Fruit fly (Drosophila melanogaster) whole organism, embryonic: Measurements from ENCODE around the gene CG12640.

Experiments
- Abd-B ChIP-seq: fragments of 200-800 bp; sonication (Bioruptor generic); optimal IDR thresholded peaks from 2 replicates; lab custom pipeline; 2018; ENCODE audit warnings: missing biosample characterization, mild to moderate bottlenecking, missing genetic modification characterization, moderate library complexity
- BEAF-32 ChIP-seq: fragments of 200-800 bp; sonication (Bioruptor generic); optimal IDR thresholded peaks from 3 replicates; lab custom pipeline; 2017; ENCODE audit warnings: missing biosample characterization, missing genetic modification characterization, mild to moderate bottlenecking, moderate library complexity, missing genetic modification reagents
- Bgb ChIP-seq: fragments of 200-800 bp; sonication (Bioruptor generic); IDR thresholded peaks from 2 replicates; pipeline ENCODE4 v1.3.6; 2022; ENCODE audit warnings: missing biosample characterization, missing genetic modification characterization; ENCODE audit not compliant: partially characterized antibody
- CG10654 ChIP-seq: fragments of 200-800 bp; sonication (Bioruptor generic); optimal IDR thresholded peaks from 2 replicates; lab custom pipeline; 2016; ENCODE audit warnings: missing biosample characterization, missing genetic modification characterization
- CG11504 ChIP-seq: fragments of 200-800 bp; sonication (Bioruptor generic); optimal IDR thresholded peaks from 3 replicates; lab custom pipeline; 2019; ENCODE audit warnings: missing biosample characterization, mild to moderate bottlenecking, missing genetic modification characterization, moderate library complexity
- CG12155 ChIP-seq: fragments of 200-800 bp; sonication (Bioruptor generic); optimal IDR thresholded peaks from 3 replicates; lab custom pipeline; 2016; ENCODE audit warnings: missing biosample characterization, missing genetic modification characterization
- CG12236 ChIP-seq: fragments of 200-800 bp; sonication (Bioruptor generic); optimal IDR thresholded peaks from 2 replicates; lab custom pipeline; 2016; ENCODE audit warnings: missing biosample characterization, missing genetic modification characterization
- CG12659 ChIP-seq: fragments of 200-800 bp; sonication (Bioruptor generic); optimal IDR thresholded peaks from 3 replicates; lab custom pipeline; 2017; ENCODE audit warnings: mild to moderate bottlenecking, missing biosample characterization, missing genetic modification reagents, missing genetic modification characterization
- CG12769 ChIP-seq: fragments of 200-800 bp; sonication (Bioruptor generic); optimal IDR thresholded peaks from 2 replicates; lab custom pipeline; 2019; ENCODE audit warnings: missing biosample characterization, mild to moderate bottlenecking, missing genetic modification characterization, moderate library complexity
- CG14441 ChIP-seq: fragments of 200-800 bp; sonication (Bioruptor generic); IDR thresholded peaks from 2 replicates; pipeline ENCODE4 v1.3.6; 2022; ENCODE audit warnings: missing biosample characterization, missing genetic modification characterization
- CG14860 ChIP-seq: fragments of 200-800 bp; sonication (Bioruptor generic); IDR thresholded peaks from 3 replicates; pipeline ENCODE4 v1.3.6; 2022; ENCODE audit warnings: missing biosample characterization, missing genetic modification characterization; ENCODE audit not compliant: partially characterized antibody
- CG15514 ChIP-seq: fragments of 200-800 bp; sonication (Bioruptor generic); optimal IDR thresholded peaks from 3 replicates; lab custom pipeline; 2017; ENCODE audit warnings: missing biosample characterization, missing genetic modification characterization, mild to moderate bottlenecking, moderate library complexity, missing genetic modification reagents
- CG17186 ChIP-seq: fragments of 200-800 bp; sonication (Bioruptor generic); optimal IDR thresholded peaks from 3 replicates; lab custom pipeline; 2017; ENCODE audit warnings: missing biosample characterization, missing genetic modification reagents, missing genetic modification characterization
- CG17385 ChIP-seq: fragments of 200-800 bp; sonication (Bioruptor generic); optimal IDR thresholded peaks from 3 replicates; lab custom pipeline; 2018; ENCODE audit warnings: missing biosample characterization, mild to moderate bottlenecking, missing genetic modification characterization
- CG2199 ChIP-seq: fragments of 200-800 bp; sonication (Bioruptor generic); IDR thresholded peaks from 3 replicates; pipeline ENCODE4 v1.3.6; 2022; ENCODE audit warnings: missing biosample characterization, missing genetic modification characterization
- CG2712 ChIP-seq: fragments of 200-800 bp; optimal IDR thresholded peaks from 3 replicates; lab custom pipeline; 2019; ENCODE audit warnings: missing biosample characterization, mild to moderate bottlenecking, missing genetic modification characterization, moderate library complexity
- CG30403 ChIP-seq: fragments of 200-800 bp; sonication (Bioruptor generic); optimal IDR thresholded peaks from 3 replicates; lab custom pipeline; 2016; ENCODE audit warnings: missing biosample characterization, missing genetic modification characterization
- CG32767 ChIP-seq: fragments of 200-800 bp; sonication (Bioruptor generic); IDR thresholded peaks from 2 replicates; pipeline ENCODE4 v1.3.6; 2022; ENCODE audit warnings: missing biosample characterization, missing genetic modification characterization
- CG3726 ChIP-seq: fragments of 200-800 bp; sonication (Bioruptor generic); IDR thresholded peaks from 3 replicates; pipeline ENCODE4, ENCODE4 v1.3.6; 2022; ENCODE audit warnings: missing biosample characterization, missing genetic modification characterization
- CG6654 ChIP-seq: fragments of 200-800 bp; sonication (Bioruptor generic); optimal IDR thresholded peaks from 2 replicates; lab custom pipeline; 2017; ENCODE audit warnings: missing biosample characterization, mild to moderate bottlenecking, missing genetic modification characterization
- CG7372 ChIP-seq: fragments of 200-800 bp; sonication (Bioruptor generic); IDR thresholded peaks from 2 replicates; pipeline ENCODE4 v1.3.6; 2022; ENCODE audit warnings: missing biosample characterization, missing genetic modification characterization
- CG8359 ChIP-seq: fragments of 200-800 bp; sonication (Bioruptor generic); optimal IDR thresholded peaks from 2 replicates; lab custom pipeline; 2017; ENCODE audit warnings: missing biosample characterization, mild to moderate bottlenecking, missing genetic modification characterization, borderline replicate concordance
- Camta ChIP-seq: fragments of 200-800 bp; sonication (Bioruptor generic); optimal IDR thresholded peaks from 2 replicates; lab custom pipeline; 2016; ENCODE audit warnings: missing biosample characterization, missing genetic modification characterization
- CoRest ChIP-seq: fragments of 200-800 bp; sonication (Bioruptor generic); optimal IDR thresholded peaks from 3 replicates; lab custom pipeline; 2018; ENCODE audit warnings: missing biosample characterization, mild to moderate bottlenecking, missing genetic modification characterization, moderate library complexity
- Dll ChIP-seq: fragments of 200-800 bp; sonication (Bioruptor generic); IDR thresholded peaks from 4 replicates; pipeline ENCODE4 v1.3.6; 2022; ENCODE audit warnings: missing biosample characterization, missing genetic modification characterization; ENCODE audit not compliant: partially characterized antibody
- Ets65A ChIP-seq: fragments of 200-800 bp; sonication (Bioruptor generic); peaks from one replicate; lab custom pipeline; 2016; ENCODE audit warnings: missing biosample characterization, missing genetic modification characterization
- Ets97D ChIP-seq: fragments of 200-800 bp; sonication (Bioruptor generic); optimal IDR thresholded peaks from 3 replicates; lab custom pipeline; 2016; ENCODE audit warnings: missing biosample characterization, missing genetic modification characterization
- Fer1 ChIP-seq: fragments of 200-800 bp; sonication (Bioruptor generic); optimal IDR thresholded peaks from 2 replicates; lab custom pipeline; 2017; ENCODE audit warnings: missing biosample characterization, mild to moderate bottlenecking, missing genetic modification characterization
- MTF-1 ChIP-seq: fragments of 200-800 bp; sonication (Bioruptor generic); optimal IDR thresholded peaks from 2 replicates; lab custom pipeline; 2018; ENCODE audit warnings: missing biosample characterization, mild to moderate bottlenecking, missing genetic modification characterization, borderline replicate concordance
- Ravus ChIP-seq: fragments of 200-800 bp; sonication (Bioruptor generic); IDR thresholded peaks from 2 replicates; pipeline ENCODE4 v1.3.6; 2022; ENCODE audit warnings: missing biosample characterization, missing genetic modification characterization
- al ChIP-seq: fragments of 200-800 bp; sonication (Bioruptor generic); IDR thresholded peaks from 2 replicates; pipeline ENCODE4 v1.3.6; 2022; ENCODE audit warnings: missing biosample characterization, missing genetic modification characterization
- amos ChIP-seq: fragments of 200-800 bp; sonication (Bioruptor generic); IDR thresholded peaks from 2 replicates; pipeline ENCODE4 v1.3.6; 2022; ENCODE audit warnings: missing biosample characterization, missing genetic modification characterization; ENCODE audit not compliant: partially characterized antibody
- bcd ChIP-seq: fragments of 200-800 bp; sonication (Bioruptor generic); optimal IDR thresholded peaks from 2 replicates; lab custom pipeline; 2017; ENCODE audit warnings: missing biosample characterization, mild to moderate bottlenecking, missing genetic modification characterization
- esg ChIP-seq: fragments of 200-800 bp; sonication (Bioruptor generic); conservative IDR thresholded peaks from 2 replicates; pipeline ENCODE4 v1.3.6; 2022; ENCODE audit warnings: missing biosample characterization, missing genetic modification characterization
- hbn ChIP-seq: fragments of 200-800 bp; sonication (Bioruptor generic); IDR thresholded peaks from 2 replicates; pipeline ENCODE4 v1.3.6; 2022; ENCODE audit warnings: missing biosample characterization, missing genetic modification characterization; ENCODE audit not compliant: partially characterized antibody
- hth ChIP-seq: fragments of >200 bp; optimal IDR thresholded peaks from 2 replicates; lab custom pipeline; 2017; ENCODE audit warnings: inconsistent platforms
- lilli ChIP-seq: fragments of 200-800 bp; sonication (Bioruptor generic); optimal IDR thresholded peaks from 3 replicates; lab custom pipeline; 2016; ENCODE audit warnings: missing biosample characterization, missing genetic modification characterization
- lola ChIP-seq, 3 experiments: fragments of >200 bp in 2 of 3; fragments of 200-800 bp in 1 of 3; sonication (Bioruptor generic) in 1 of 3; optimal IDR thresholded peaks; 2 replicates each; lab custom pipeline; 2017 to 2019; ENCODE audit warnings: missing biosample characterization in 3 of 3, missing genetic modification characterization in 3 of 3, mild to moderate bottlenecking in 1 of 3, moderate library complexity in 1 of 3
- pan ChIP-seq, 4 experiments: fragments of >200 bp in 3 of 4; fragments of 200-800 bp in 1 of 4; sonication (Bioruptor generic) in 1 of 4; optimal IDR thresholded peaks in 3 of 4; IDR thresholded peaks in 1 of 4; 2 replicates each; pipeline versions ENCODE4 v1.3.6 to Lab custom; 2017 to 2022; ENCODE audit warnings: missing biosample characterization in 2 of 4, missing genetic modification characterization in 2 of 4, mixed read lengths in 1 of 4
- sens-2 ChIP-seq: fragments of 200-800 bp; sonication (Bioruptor generic); IDR thresholded peaks from 2 replicates; pipeline ENCODE4 v1.3.6; 2022; ENCODE audit warnings: missing biosample characterization, missing genetic modification characterization
- slp2 ChIP-seq: fragments of 200-800 bp; sonication (Bioruptor generic); optimal IDR thresholded peaks from 2 replicates; lab custom pipeline; 2016; ENCODE audit warnings: missing biosample characterization, missing genetic modification characterization
- stc ChIP-seq: fragments of 200-800 bp; sonication (Bioruptor generic); IDR thresholded peaks from 2 replicates; pipeline ENCODE4 v1.3.6; 2022; ENCODE audit warnings: missing biosample characterization, missing genetic modification characterization
- tap ChIP-seq: fragments of 200-800 bp; optimal IDR thresholded peaks from 3 replicates; lab custom pipeline; 2019; ENCODE audit warnings: missing biosample characterization, mild to moderate bottlenecking, missing genetic modification characterization, moderate library complexity
- twi ChIP-seq: fragments of 200-800 bp; optimal IDR thresholded peaks from 2 replicates; lab custom pipeline; 2019; ENCODE audit warnings: missing biosample characterization, mild to moderate bottlenecking, missing genetic modification characterization, moderate library complexity
- unc-4 ChIP-seq: fragments of 200-800 bp; sonication (Bioruptor generic); IDR thresholded peaks from 2 replicates; pipeline ENCODE4 v1.3.6; 2022; ENCODE audit warnings: missing biosample characterization, missing genetic modification characterization; ENCODE audit not compliant: partially characterized antibody
- wor ChIP-seq: fragments of 200-800 bp; sonication (Bioruptor generic); IDR thresholded peaks from 2 replicates; pipeline ENCODE4 v1.3.6; 2022; ENCODE audit warnings: missing biosample characterization, missing genetic modification characterization
- zfh2 ChIP-seq: fragments of 200-800 bp; sonication (Bioruptor generic); optimal IDR thresholded peaks from 2 replicates; lab custom pipeline; 2016; ENCODE audit warnings: missing biosample characterization, missing genetic modification characterization

Gene CG12640

dm6 chrX:10473510-10474212, 41.0 kb upstream of the CG12640 start, which contains the start of gene CG2889 (continued):
- TF ChIP-seq al = no peak
- peak; percentile 16 for TF ChIP-seq CG30403 (GFP tag; lab: Kevin White, UChicago)
- no peak for TF ChIP-seq Camta (GFP tag; lab: Kevin White, UChicago)
- TF ChIP-seq CoRest = peak; percentile 18
- TF ChIP-seq Abd-B (GFP tag; lab: Kevin White, UChicago) = no peak
- no peak for TF ChIP-seq CG12236 (GFP tag; lab: Kevin White, UChicago)
- TF ChIP-seq Bgb (GFP tag; lab: Robert Waterston, UW) = peak; percentile 65; the same call in 1 of the 2 replicates
- 0 out of 2 replicates have a peak, but pooled peaks have one; percentile 27 for TF ChIP-seq unc-4 (GFP tag; lab: Robert Waterston, UW)
- peak; percentile 17 for TF ChIP-seq CG17186
- 0 out of 2 replicates have a peak, but pooled peaks have one; percentile 27 for TF ChIP-seq CG32767 (GFP tag; lab: Robert Waterston, UW)
- TF ChIP-seq Fer1 (GFP tag; lab: Kevin White, UChicago) = no peak
- no peak for TF ChIP-seq CG6654 (GFP tag; lab: Kevin White, UChicago)
- peak; percentile 64 for TF ChIP-seq amos
- 0 out of 2 replicates have a peak, but pooled peaks have one; percentile 21 for TF ChIP-seq esg (GFP tag; lab: Robert Waterston, UW)
- TF ChIP-seq zfh2 = peak; percentile 27
- TF ChIP-seq BEAF-32 = peak; percentile 75
- peak; percentile 34 for TF ChIP-seq slp2 (GFP tag; lab: Kevin White, UChicago)
- peak; percentile 46 for TF ChIP-seq CG15514 (GFP tag; lab: Kevin White, UChicago)
- no peak for TF ChIP-seq CG12769 (tag; lab: Kevin White, UChicago)
- 0 out of 3 replicates have a peak, but pooled peaks have one; percentile 13 for TF ChIP-seq CG2199 (GFP tag; lab: Robert Waterston, UW)
- TF ChIP-seq CG7372 = 0 out of 2 replicates have a peak, but pooled peaks have one; percentile 17
- peak; percentile 38; the same call in 1 of the 3 replicates for TF ChIP-seq CG14860 (GFP tag; lab: Robert Waterston, UW)
- no peak for TF ChIP-seq wor (GFP tag; lab: Robert Waterston, UW)
- TF ChIP-seq Ravus = no peak
- no peak for TF ChIP-seq lola (GFP tag; optimal IDR thresholded peaks at IDR 0.05; lab: Kevin White, UChicago)
- TF ChIP-seq CG14441 (GFP tag; lab: Robert Waterston, UW) = peak; percentile 45
- no peak for TF ChIP-seq MTF-1 (GFP tag; lab: Kevin White, UChicago)
- peak; percentile 43 for TF ChIP-seq CG12659 (GFP tag; lab: Kevin White, UChicago)
- TF ChIP-seq CG2712 = peak; percentile 68
- TF ChIP-seq pan (optimal IDR thresholded peaks at IDR 0.05; lab: Kevin White, UChicago) = no peak
- peak in 1 of 2 experiments; percentile 33 for TF ChIP-seq pan (GFP tag; optimal IDR thresholded peaks at IDR 0.05 in 1 of 2, IDR thresholded peaks at IDR 0.05 in 1 of 2)
- TF ChIP-seq sens-2 (GFP tag; lab: Robert Waterston, UW) = no peak
- peak; percentile 32 for TF ChIP-seq lilli (GFP tag; lab: Kevin White, UChicago)
- no peak for TF ChIP-seq stc (GFP tag; lab: Robert Waterston, UW)
- TF ChIP-seq CG8359 (GFP tag; lab: Kevin White, UChicago) = no peak
- TF ChIP-seq CG12155 = no peak
- no peak for TF ChIP-seq hth
- no peak for TF ChIP-seq tap (tag; lab: Kevin White, UChicago)
- TF ChIP-seq Dll = peak; percentile 66
- TF ChIP-seq CG10654 (GFP tag; lab: Kevin White, UChicago) = no peak
- TF ChIP-seq hbn (GFP tag; lab: Robert Waterston, UW) = no peak; the same call in 1 of the 2 replicates
- TF ChIP-seq Ets97D (GFP tag; lab: Kevin White, UChicago) = peak; percentile 61
- no peak for TF ChIP-seq CG3726 (GFP tag; lab: Robert Waterston, UW)
- no peak for TF ChIP-seq bcd (GFP tag; lab: Kevin White, UChicago)
- TF ChIP-seq CG11504 (tag; lab: Kevin White, UChicago) = no peak
- TF ChIP-seq Ets65A (GFP tag; lab: Kevin White, UChicago) = peak; percentile 91
- no peak for TF ChIP-seq twi (tag; lab: Kevin White, UChicago)
- peak; percentile 73 for TF ChIP-seq CG17385 (GFP tag; lab: Kevin White, UChicago)
